Worm (Caenorhabditis elegans): ENCODE results near the gene Y39A3B.1.

- TF ChIP-seq ztf-11 (tag; optimal IDR thresholded peaks at IDR 0.05) = no peak
- no peak for TF ChIP-seq snpc-4 (tag; optimal IDR thresholded peaks at IDR 0.05)
- no peak for TF ChIP-seq nhr-76 (tag; optimal IDR thresholded peaks at IDR 0.05)
- TF ChIP-seq sea-2 (GFP tag; optimal IDR thresholded peaks at IDR 0.05) = no peak
- no peak for TF ChIP-seq nhr-12 (tag; optimal IDR thresholded peaks at IDR 0.05)
Observed at ce11 chrIII:2008334-2008733, 2.5 kb downstream of the Y39A3B.1 start.
